Worm (Caenorhabditis elegans): ENCODE measurements around the gene T23F11.2.

The T23F11.2 gene

ce11 chrIII:4693281-4693680 is 38.0 kb upstream of the T23F11.2 start, which contains the start of gene nifk-1 (continued):
- TF ChIP-seq lag-1 (GFP tag; IDR thresholded peaks at IDR 0.05) (no peak), zfh-2 (GFP tag; conservative IDR thresholded peaks at IDR 0.05) (no peak), pbrm-1 (GFP tag; IDR thresholded peaks at IDR 0.05) (0 out of 2 replicates have a peak, but pooled peaks have one; percentile 54), nhr-27 (tag; optimal IDR thresholded peaks at IDR 0.05) (no peak), ceh-91 (GFP tag; IDR thresholded peaks at IDR 0.05) (no peak), ztf-22 (GFP tag; optimal IDR thresholded peaks at IDR 0.05) (no peak), C06A6.2 (GFP tag; conservative IDR thresholded peaks at IDR 0.05) (no peak), ekl-4 (GFP tag; IDR thresholded peaks at IDR 0.05) (no peak), bed-2 (GFP tag; IDR thresholded peaks at IDR 0.05) (no peak), Y95B8A.8 (GFP tag; IDR thresholded peaks at IDR 0.05) (no peak), Y79H2A.3 (GFP tag; conservative IDR thresholded peaks at IDR 0.05) (no peak), ccch-3 (GFP tag; optimal IDR thresholded peaks at IDR 0.05) (no peak), mel-28 (tag; optimal IDR thresholded peaks at IDR 0.05; ENCODE audit: borderline replicate concordance) (no peak), attf-3 (GFP tag; conservative IDR thresholded peaks at IDR 0.05) (no peak), hmg-20 (GFP tag; IDR thresholded peaks at IDR 0.05) (no peak), Y53G8AR.9 (GFP tag; conservative IDR thresholded peaks at IDR 0.05) (no peak), ztf-6 (GFP tag; IDR thresholded peaks at IDR 0.05) (no peak), ztf-26 (tag; optimal IDR thresholded peaks at IDR 0.05) (no peak), hsf-1 (GFP tag; IDR thresholded peaks at IDR 0.05) (no peak), tlf-1 (GFP tag; optimal IDR thresholded peaks at IDR 0.05) (peak; percentile 3), mcd-1 (GFP tag; IDR thresholded peaks at IDR 0.05) (peak; percentile 67), F55B11.4 (tag; optimal IDR thresholded peaks at IDR 0.05; ENCODE audit: borderline replicate concordance, insufficient read depth) (no peak), dox-1 (GFP tag; IDR thresholded peaks at IDR 0.05) (peak; percentile 84), nhr-80 (tag; optimal IDR thresholded peaks at IDR 0.05) (peak; percentile 79), chd-7 (tag; optimal IDR thresholded peaks at IDR 0.05) (no peak), ceh-27 (GFP tag; optimal IDR thresholded peaks at IDR 0.05) (no peak), let-526 (GFP tag; IDR thresholded peaks at IDR 0.05) (no peak), F37B4.10 (GFP tag; IDR thresholded peaks at IDR 0.05) (no peak)

ce11 chrIII:4689595-4689994 is 34.3 kb upstream of the T23F11.2 start:
- TF ChIP-seq dpff-1 (tag; optimal IDR thresholded peaks at IDR 0.05) = no peak
- no peak; the same call in 1 of the 2 replicates for TF ChIP-seq lir-1 (GFP tag; conservative IDR thresholded peaks at IDR 0.05)
- TF ChIP-seq T26A5.8 (tag; optimal IDR thresholded peaks at IDR 0.05) = peak; percentile 79
- TF ChIP-seq hlh-12 (tag; optimal IDR thresholded peaks at IDR 0.05) = peak; percentile 88
- 0 out of 2 replicates have a peak, but pooled peaks have one; percentile 45 for TF ChIP-seq Y56A3A.18 (GFP tag; IDR thresholded peaks at IDR 0.05)
- 0 out of 2 replicates have a peak, but pooled peaks have one; percentile 71 for TF ChIP-seq F37B4.10 (GFP tag; IDR thresholded peaks at IDR 0.05)
- TF ChIP-seq tbx-9 (tag; optimal IDR thresholded peaks at IDR 0.05; ENCODE audit: borderline replicate concordance) = peak; percentile 45
- peak; percentile 95 for TF ChIP-seq die-1 (tag; optimal IDR thresholded peaks at IDR 0.05)
- TF ChIP-seq aptf-3 (GFP tag; IDR thresholded peaks at IDR 0.05) = peak; percentile 90
- peak; percentile 91 for TF ChIP-seq nfyb-1 (GFP tag; IDR thresholded peaks at IDR 0.05)
- peak in 1 of 3 experiments; percentile 75 for TF ChIP-seq lin-35 (GFP tag; optimal IDR thresholded peaks at IDR 0.05)
- peak; percentile 78 to 96 for TF ChIP-seq rec-8 (tag; optimal IDR thresholded peaks at IDR 0.05)
- peak; percentile 36 for TF ChIP-seq ztf-3 (GFP tag; optimal IDR thresholded peaks at IDR 0.05)
- TF ChIP-seq mxl-1 (tag; optimal IDR thresholded peaks at IDR 0.05) = peak; percentile 92
- TF ChIP-seq mcd-1 (GFP tag; IDR thresholded peaks at IDR 0.05) = no peak
- peak; percentile 85 for TF ChIP-seq ZK185.1 (tag; optimal IDR thresholded peaks at IDR 0.05; ENCODE audit: poor library complexity, severe bottlenecking)
- TF ChIP-seq snpc-3.4 (tag; optimal IDR thresholded peaks at IDR 0.05) = peak; percentile 91
- TF ChIP-seq snpc-1.3 (tag; optimal IDR thresholded peaks at IDR 0.05; ENCODE audit: insufficient read depth) = peak; percentile 92
- TF ChIP-seq dox-1 (GFP tag; IDR thresholded peaks at IDR 0.05) = peak; percentile 87
- peak; percentile 29 for TF ChIP-seq gei-17 (GFP tag; optimal IDR thresholded peaks at IDR 0.05)
- peak; percentile 64 for TF ChIP-seq ceh-79 (tag; optimal IDR thresholded peaks at IDR 0.05)
- TF ChIP-seq akir-1 (GFP tag; optimal IDR thresholded peaks at IDR 0.05) = peak; percentile 44
- TF ChIP-seq hmg-20 (GFP tag; IDR thresholded peaks at IDR 0.05) = 0 out of 2 replicates have a peak, but pooled peaks have one; percentile 59
- peak; percentile 64 for TF ChIP-seq F57C9.4 (tag; optimal IDR thresholded peaks at IDR 0.05)
- 0 out of 2 replicates have a peak, but pooled peaks have one; percentile 44 for TF ChIP-seq Y79H2A.3 (GFP tag; conservative IDR thresholded peaks at IDR 0.05)
